Fruit fly (Drosophila melanogaster) whole organism, prepupa: ENCODE data around the gene HDAC4.

Source experiments
- CG10631 ChIP-seq: fragments of 200-800 bp; sonication (Bioruptor generic); optimal IDR thresholded peaks from 2 replicates; lab custom pipeline; 2016; ENCODE audit warnings: missing biosample characterization, missing genetic modification characterization
- CG11294 ChIP-seq: fragments of 200-800 bp; sonication (Bioruptor generic); IDR thresholded peaks from 2 replicates; pipeline ENCODE4 v1.3.6; 2022; ENCODE audit warnings: missing biosample characterization, missing genetic modification characterization
- CG1621 ChIP-seq: fragments of 200-800 bp; sonication (Bioruptor generic); optimal IDR thresholded peaks from 3 replicates; lab custom pipeline; 2018; ENCODE audit warnings: missing biosample characterization, mild to moderate bottlenecking, missing genetic modification characterization
- CG3032 ChIP-seq: fragments of 200-800 bp; optimal IDR thresholded peaks from 2 replicates; lab custom pipeline; 2019; ENCODE audit warnings: missing biosample characterization, mild to moderate bottlenecking, missing genetic modification characterization, moderate library complexity
- CG31627 ChIP-seq: fragments of 200-800 bp; sonication (Bioruptor generic); optimal IDR thresholded peaks from 3 replicates; lab custom pipeline; 2016; ENCODE audit warnings: missing biosample characterization, missing genetic modification characterization
- CG34406 ChIP-seq: fragments of 200-800 bp; sonication (Bioruptor generic); optimal IDR thresholded peaks from 3 replicates; lab custom pipeline; 2016; ENCODE audit warnings: missing biosample characterization, missing genetic modification characterization
- CG3919 ChIP-seq: fragments of 200-800 bp; sonication (Bioruptor generic); optimal IDR thresholded peaks from 3 replicates; lab custom pipeline; 2016; ENCODE audit warnings: missing biosample characterization, missing genetic modification characterization
- CG4318 ChIP-seq: fragments of 200-800 bp; sonication (Bioruptor generic); optimal IDR thresholded peaks from 3 replicates; lab custom pipeline; 2017; ENCODE audit warnings: missing biosample characterization, mild to moderate bottlenecking, missing genetic modification characterization
- CG6163 ChIP-seq: fragments of 200-800 bp; sonication (Bioruptor generic); IDR thresholded peaks from 3 replicates; pipeline ENCODE4 v1.3.6; 2022; ENCODE audit warnings: missing biosample characterization, missing genetic modification characterization
- CG6276 ChIP-seq: fragments of 200-800 bp; sonication (Bioruptor generic); optimal IDR thresholded peaks from 2 replicates; lab custom pipeline; 2017; ENCODE audit warnings: missing biosample characterization, mild to moderate bottlenecking, missing genetic modification characterization
- CG6792 ChIP-seq: fragments of 200-800 bp; sonication (Bioruptor generic); optimal IDR thresholded peaks from 3 replicates; lab custom pipeline; 2016; ENCODE audit warnings: missing biosample characterization, missing genetic modification characterization
- CG6808 ChIP-seq: fragments of 200-800 bp; sonication (Bioruptor generic); optimal IDR thresholded peaks from 3 replicates; lab custom pipeline; 2017; ENCODE audit warnings: missing biosample characterization, missing genetic modification characterization, mild to moderate bottlenecking, moderate library complexity, missing genetic modification reagents
- CG6854 ChIP-seq: fragments of 200-800 bp; sonication (Bioruptor generic); optimal IDR thresholded peaks from 2 replicates; lab custom pipeline; 2017; ENCODE audit warnings: missing biosample characterization, mild to moderate bottlenecking, missing genetic modification characterization
- CG7368 ChIP-seq: fragments of 200-800 bp; sonication (Bioruptor generic); optimal IDR thresholded peaks from 3 replicates; lab custom pipeline; 2016; ENCODE audit warnings: missing biosample characterization, missing genetic modification characterization
- CG8119 ChIP-seq: fragments of 200-800 bp; sonication (Bioruptor generic); IDR thresholded peaks from 3 replicates; pipeline ENCODE4 v1.3.6; 2022; ENCODE audit warnings: missing biosample characterization, missing genetic modification characterization
- CG8319 ChIP-seq: fragments of 200-800 bp; sonication (Bioruptor generic); optimal IDR thresholded peaks from 3 replicates; lab custom pipeline; 2016; ENCODE audit warnings: missing biosample characterization, missing genetic modification characterization
- Eip75B ChIP-seq: fragments of 200-800 bp; sonication (Bioruptor generic); optimal IDR thresholded peaks from 3 replicates; lab custom pipeline; 2016; ENCODE audit warnings: missing biosample characterization, missing genetic modification characterization
- Eip78C ChIP-seq: fragments of 200-800 bp; sonication (Bioruptor generic); peaks from one replicate; lab custom pipeline; 2016; ENCODE audit warnings: missing biosample characterization, missing genetic modification characterization
- Eip93F ChIP-seq: fragments of 200-800 bp; sonication (Bioruptor generic); optimal IDR thresholded peaks from 2 replicates; lab custom pipeline; 2016; ENCODE audit warnings: missing biosample characterization, mild to moderate bottlenecking, missing genetic modification characterization
- Ets21C ChIP-seq: fragments of 200-800 bp; sonication (Bioruptor generic); optimal IDR thresholded peaks from 3 replicates; lab custom pipeline; 2016; ENCODE audit warnings: missing biosample characterization, missing genetic modification characterization
- Ets96B ChIP-seq: fragments of 200-800 bp; optimal IDR thresholded peaks from 2 replicates; lab custom pipeline; 2019; ENCODE audit warnings: missing biosample characterization, mild to moderate bottlenecking, missing genetic modification characterization, moderate library complexity
- Hr4 ChIP-seq: fragments of 200-800 bp; sonication (Bioruptor generic); optimal IDR thresholded peaks from 3 replicates; lab custom pipeline; 2016; ENCODE audit warnings: missing biosample characterization, missing genetic modification characterization
- Lpt ChIP-seq: fragments of 200-800 bp; sonication (Bioruptor generic); optimal IDR thresholded peaks from 3 replicates; lab custom pipeline; 2016; ENCODE audit warnings: missing biosample characterization, missing genetic modification characterization
- Smox ChIP-seq: fragments of 200-800 bp; sonication (Bioruptor generic); optimal IDR thresholded peaks from 3 replicates; lab custom pipeline; 2016; ENCODE audit warnings: missing biosample characterization, missing genetic modification characterization
- cyc ChIP-seq: fragments of 200-800 bp; sonication (Bioruptor generic); optimal IDR thresholded peaks from 3 replicates; lab custom pipeline; 2016; ENCODE audit warnings: missing biosample characterization, missing genetic modification characterization
- dac ChIP-seq: fragments of 200-800 bp; sonication (Bioruptor generic); optimal IDR thresholded peaks from 2 replicates; lab custom pipeline; 2017; ENCODE audit warnings: missing biosample characterization, mild to moderate bottlenecking, missing genetic modification characterization
- dsx ChIP-seq: fragments of 200-800 bp; optimal IDR thresholded peaks from 3 replicates; lab custom pipeline; 2019; ENCODE audit warnings: missing biosample characterization, mild to moderate bottlenecking, missing genetic modification characterization, moderate library complexity; ENCODE audit not compliant: poor library complexity, severe bottlenecking
- eg ChIP-seq: fragments of 200-800 bp; sonication (Bioruptor generic); IDR thresholded peaks from 3 replicates; pipeline ENCODE4 v1.3.6; 2022; ENCODE audit warnings: missing biosample characterization, missing genetic modification characterization
- esn ChIP-seq: fragments of 200-800 bp; sonication (Bioruptor generic); optimal IDR thresholded peaks from 2 replicates; lab custom pipeline; 2016; ENCODE audit warnings: missing biosample characterization, mild to moderate bottlenecking, missing genetic modification characterization, moderate library complexity
- fkh ChIP-seq: fragments of 200-800 bp; sonication (Bioruptor generic); optimal IDR thresholded peaks from 3 replicates; lab custom pipeline; 2017; ENCODE audit warnings: missing biosample characterization, mild to moderate bottlenecking, missing genetic modification characterization, moderate library complexity
- lz ChIP-seq: fragments of 200-800 bp; sonication (Bioruptor generic); optimal IDR thresholded peaks from 3 replicates; lab custom pipeline; 2016; ENCODE audit warnings: missing biosample characterization, missing genetic modification characterization
- salr ChIP-seq, 2 experiments: fragments of 200-800 bp; sonication (Bioruptor generic); optimal IDR thresholded peaks; 3 replicates each; lab custom pipeline; 2016 to 2018; ENCODE audit warnings: missing biosample characterization in 2 of 2, missing genetic modification characterization in 2 of 2, mild to moderate bottlenecking in 1 of 2
- spab ChIP-seq: fragments of 200-800 bp; sonication (Bioruptor generic); optimal IDR thresholded peaks from 2 replicates; lab custom pipeline; 2017; ENCODE audit warnings: missing biosample characterization, mild to moderate bottlenecking, missing genetic modification characterization, missing genetic modification reagents
- ss ChIP-seq, 2 experiments: fragments of 200-800 bp; sonication (Bioruptor generic); optimal IDR thresholded peaks; 2 replicates in 1 of 2; 3 replicates in 1 of 2; lab custom pipeline; 2017 to 2018; ENCODE audit warnings: mild to moderate bottlenecking in 2 of 2, missing biosample characterization in 2 of 2, missing genetic modification characterization in 2 of 2, moderate library complexity in 1 of 2
- svp ChIP-seq: fragments of 200-800 bp; sonication (Bioruptor generic); peaks from one replicate; lab custom pipeline; 2016; ENCODE audit warnings: missing biosample characterization, missing genetic modification characterization
- vri ChIP-seq: fragments of 200-800 bp; sonication (Bioruptor generic); optimal IDR thresholded peaks from 3 replicates; lab custom pipeline; 2016; ENCODE audit warnings: missing biosample characterization, mild to moderate bottlenecking, missing genetic modification characterization

The HDAC4 gene

dm6 chrX:13302615-13303526 lies 17.4 kb upstream of the HDAC4 start (continued):
- TF ChIP-seq CG8119 (GFP tag; lab: Robert Waterston, UW) (peak; percentile 62), CG7368 (GFP tag; lab: Kevin White, UChicago) (no peak), lz (GFP tag; lab: Kevin White, UChicago) (no peak), dac (GFP tag; lab: Kevin White, UChicago) (no peak), CG10631 (GFP tag; lab: Kevin White, UChicago) (no peak), salr (GFP tag; optimal IDR thresholded peaks at IDR 0.05; lab: Kevin White, UChicago) (peak in 1 of 2 experiments; percentile 11), Smox (GFP tag; lab: Kevin White, UChicago) (no peak), eg (peak; percentile 74), dsx (GFP tag; lab: Kevin White, UChicago) (no peak), ss (GFP tag; optimal IDR thresholded peaks at IDR 0.05; lab: Kevin White, UChicago) (peak; percentile 66 to 78), Eip75B (GFP tag; lab: Kevin White, UChicago) (no peak), CG3919 (GFP tag; lab: Kevin White, UChicago) (peak; percentile 5), svp (GFP tag; lab: Kevin White, UChicago) (peak; percentile 93), CG11294 (no peak), CG1621 (tag; lab: Kevin White, UChicago) (peak; percentile 44), CG34406 (peak; percentile 27)
- TF ChIP-seq, all 60 proteins: peak for 34

dm6 chrX:13302315-13302614 lies 16.8 kb upstream of the HDAC4 start, which contains the start of gene CG1764:
Gene CG1764 (minus strand): TSS chrX:13302415.
- TF ChIP-seq Ets21C (GFP tag; lab: Kevin White, UChicago) = no peak
- no peak for TF ChIP-seq Eip93F (GFP tag; lab: Kevin White, UChicago)
- TF ChIP-seq vri = no peak
- TF ChIP-seq CG6808 = no peak
- TF ChIP-seq Eip75B (GFP tag; lab: Kevin White, UChicago) = no peak
- TF ChIP-seq CG11294 = no peak
- no peak for TF ChIP-seq CG6276 (GFP tag; lab: Kevin White, UChicago)

- no peak for TF ChIP-seq cyc
- no peak for TF ChIP-seq spab
- TF ChIP-seq CG4318 = no peak
- peak; percentile 61 for TF ChIP-seq svp (GFP tag; lab: Kevin White, UChicago)
- TF ChIP-seq Eip78C = peak; percentile 50
- no peak for TF ChIP-seq salr (GFP tag; optimal IDR thresholded peaks at IDR 0.05; lab: Kevin White, UChicago)
- no peak for TF ChIP-seq CG8319 (GFP tag; lab: Kevin White, UChicago)
- TF ChIP-seq ss (GFP tag; optimal IDR thresholded peaks at IDR 0.05; lab: Kevin White, UChicago) = peak in 1 of 2 experiments; percentile 19
- no peak for TF ChIP-seq Hr4
- 0 out of 3 replicates have a peak, but pooled peaks have one; percentile 24 for TF ChIP-seq eg
- no peak for TF ChIP-seq CG6854 (GFP tag; lab: Kevin White, UChicago)
Measured at dm6 chrX:13300835-13301502, 15.5 kb upstream of the HDAC4 start.

dm6 chrX:13296405-13297183 lies 11.2 kb upstream of the HDAC4 start, which contains the start of gene CG1622:
Gene CG1622 (plus strand): TSS chrX:13297082.
- TF ChIP-seq CG3032 (tag; lab: Kevin White, UChicago) (peak; percentile 33), svp (GFP tag; lab: Kevin White, UChicago) (no peak), cyc (peak; percentile 33), Ets21C (GFP tag; lab: Kevin White, UChicago) (no peak), fkh (GFP tag; lab: Kevin White, UChicago) (no peak), Lpt (no peak), CG3919 (GFP tag; lab: Kevin White, UChicago) (peak; percentile 38), Eip78C (peak; percentile 51), CG6854 (GFP tag; lab: Kevin White, UChicago) (no peak), CG1621 (tag; lab: Kevin White, UChicago) (peak; percentile 55), salr (GFP tag; optimal IDR thresholded peaks at IDR 0.05; lab: Kevin White, UChicago) (no peak), Ets96B (peak; percentile 15), CG10631 (GFP tag; lab: Kevin White, UChicago) (no peak), CG31627 (peak; percentile 5), eg (peak; percentile 44; the same call in 2 of the 3 replicates), CG6808 (no peak), esn (GFP tag; lab: Kevin White, UChicago) (peak; percentile 24), CG8319 (GFP tag; lab: Kevin White, UChicago) (no peak), CG6792 (GFP tag; lab: Kevin White, UChicago) (peak; percentile 12), CG6163 (GFP tag; lab: Robert Waterston, UW) (peak; percentile 42; the same call in 1 of the 3 replicates)
